Worm (Caenorhabditis elegans) whole organism, late embryonic: ENCODE data around the gene Y59C2A.3.

ENCODE experiments used
- ama-1 ChIP-seq: fragments of 150-350 bp; optimal IDR thresholded peaks from 2 replicates; lab custom pipeline; 2014
- ceh-9 ChIP-seq: sonication (generic microtip); optimal IDR thresholded peaks from 2 replicates; lab custom pipeline; 2016; ENCODE audit warnings: mild to moderate bottlenecking, missing genetic modification characterization, inconsistent platforms, missing compliant biosample characterization
- eyg-1 ChIP-seq: sonication (generic microtip); optimal IDR thresholded peaks from 2 replicates; lab custom pipeline; 2016; ENCODE audit warnings: missing genotype, missing genetic modification characterization, missing compliant biosample characterization
- pha-4 ChIP-seq: fragments of 150-350 bp; optimal IDR thresholded peaks from 2 replicates; lab custom pipeline; 2018; ENCODE audit warnings: missing biosample characterization, missing genetic modification reagents, missing genetic modification characterization
- pros-1 ChIP-seq: fragments of 150-350 bp; optimal IDR thresholded peaks from 2 replicates; lab custom pipeline; 2014; ENCODE audit warnings: missing biosample characterization, missing genetic modification reagents, missing genetic modification characterization
- unc-86 ChIP-seq: sonication (generic microtip); optimal IDR thresholded peaks from 2 replicates; lab custom pipeline; 2016; ENCODE audit warnings: missing genetic modification characterization, missing compliant biosample characterization

ce11 chrII:2223467-2223866 lies 3.7 kb upstream of the Y59C2A.3 start, which contains the start of gene cbs-2:
- TF ChIP-seq pros-1 (tag; lab: Kevin White, UChicago) (no peak), eyg-1 (tag; lab: Kevin White, UChicago) (no peak), ama-1 (lab: Kevin White, UChicago) (no peak), ceh-9 (no peak), unc-86 (tag; lab: Kevin White, UChicago) (no peak), pha-4 (no peak)
